Worm (Caenorhabditis elegans) whole organism, young adult: ENCODE data around the gene K08H2.3.
A peak's percentile ranks its signal among the peaks of the same experiment; 100 is the strongest.

Source experiments
- B0261.1 ChIP-seq: sonication (generic microtip); optimal IDR thresholded peaks from 2 replicates; lab custom pipeline; 2016; ENCODE audit warnings: mild to moderate bottlenecking, missing genetic modification characterization, moderate library complexity, missing compliant biosample characterization
- F22D6.2 ChIP-seq: sonication (generic microtip); optimal IDR thresholded peaks from 2 replicates; lab custom pipeline; 2016; ENCODE audit warnings: mild to moderate bottlenecking, missing genetic modification characterization, missing compliant biosample characterization
- F52B5.7 ChIP-seq: sonication (generic microtip); optimal IDR thresholded peaks from 2 replicates; lab custom pipeline; 2016; ENCODE audit warnings: mild to moderate bottlenecking, missing genetic modification characterization, missing compliant biosample characterization
- F57C9.4 ChIP-seq: sonication (generic microtip); optimal IDR thresholded peaks from 2 replicates; lab custom pipeline; 2017; ENCODE audit warnings: mild to moderate bottlenecking, missing genetic modification characterization, missing compliant biosample characterization
- K12H6.12 ChIP-seq: fragments of 200-800 bp; sonication (Bioruptor generic); optimal IDR thresholded peaks from 2 replicates; lab custom pipeline; 2018; ENCODE audit warnings: mild to moderate bottlenecking, missing genetic modification characterization, missing compliant biosample characterization
- Y53F4B.3 ChIP-seq: fragments of 200-800 bp; sonication (Bioruptor generic); IDR thresholded peaks from 2 replicates; pipeline ENCODE4 v1.3.6; 2022; ENCODE audit warnings: missing genetic modification reagents, missing genetic modification characterization, missing compliant biosample characterization
- Y56A3A.18 ChIP-seq: fragments of 200-800 bp; sonication (Bioruptor generic); IDR thresholded peaks from 2 replicates; pipeline ENCODE4 v1.3.6; 2022; ENCODE audit warnings: missing genetic modification reagents, missing genetic modification characterization, missing compliant biosample characterization
- aptf-2 ChIP-seq: fragments of 200-800 bp; sonication (Bioruptor generic); conservative IDR thresholded peaks from 2 replicates; pipeline ENCODE4 v1.3.6; 2022; ENCODE audit warnings: missing genetic modification reagents, missing genetic modification characterization, missing compliant biosample characterization
- atf-7 ChIP-seq: sonication (generic microtip); optimal IDR thresholded peaks from 2 replicates; lab custom pipeline; 2017; ENCODE audit warnings: mild to moderate bottlenecking, missing genetic modification characterization, missing compliant biosample characterization
- attf-3 ChIP-seq: fragments of 200-800 bp; sonication (Bioruptor generic); conservative IDR thresholded peaks from 2 replicates; pipeline ENCODE4 v1.3.6; 2022; ENCODE audit warnings: missing genetic modification reagents, missing genetic modification characterization, missing compliant biosample characterization
- attf-6 ChIP-seq: fragments of 200-800 bp; sonication (Bioruptor generic); IDR thresholded peaks from 2 replicates; pipeline ENCODE4 v1.3.6; 2022; ENCODE audit warnings: missing genetic modification reagents, missing genetic modification characterization, missing compliant biosample characterization
- ceh-100 ChIP-seq: fragments of 200-800 bp; sonication (Bioruptor generic); IDR thresholded peaks from 2 replicates; pipeline ENCODE4 v1.3.6; 2022; ENCODE audit warnings: missing genetic modification reagents, missing genetic modification characterization, missing compliant biosample characterization
- ceh-58 ChIP-seq: fragments of 200-800 bp; sonication (Bioruptor generic); IDR thresholded peaks from 2 replicates; pipeline ENCODE4 v1.3.6; 2022; ENCODE audit warnings: missing genetic modification characterization, missing compliant biosample characterization
- ceh-79 ChIP-seq: sonication (generic microtip); optimal IDR thresholded peaks from 2 replicates; lab custom pipeline; 2017; ENCODE audit warnings: mild to moderate bottlenecking, missing genetic modification characterization, missing compliant biosample characterization
- chd-7 ChIP-seq: sonication (generic microtip); optimal IDR thresholded peaks from 2 replicates; lab custom pipeline; 2016; ENCODE audit warnings: mild to moderate bottlenecking, missing genetic modification characterization, moderate library complexity, missing compliant biosample characterization
- die-1 ChIP-seq: sonication (generic microtip); optimal IDR thresholded peaks from 2 replicates; lab custom pipeline; 2016; ENCODE audit warnings: missing genotype, mild to moderate bottlenecking, missing genetic modification characterization, missing compliant biosample characterization
- dox-1 ChIP-seq: fragments of 200-800 bp; sonication (Bioruptor generic); IDR thresholded peaks from 2 replicates; pipeline ENCODE4 v1.3.6; 2022; ENCODE audit warnings: missing genetic modification reagents, missing genetic modification characterization, missing compliant biosample characterization
- egl-18 ChIP-seq: fragments of 200-800 bp; sonication (Bioruptor generic); IDR thresholded peaks from 2 replicates; pipeline ENCODE4 v1.3.6; 2022; ENCODE audit warnings: missing genetic modification reagents, missing genetic modification characterization, missing compliant biosample characterization
- ekl-4 ChIP-seq: fragments of 200-800 bp; sonication (Bioruptor generic); IDR thresholded peaks from 2 replicates; pipeline ENCODE4 v1.3.6; 2022; ENCODE audit warnings: missing genetic modification reagents, missing genetic modification characterization, missing compliant biosample characterization
- ets-4 ChIP-seq: fragments of 200-800 bp; sonication (Bioruptor generic); optimal IDR thresholded peaks from 2 replicates; lab custom pipeline; 2018; ENCODE audit warnings: mild to moderate bottlenecking, missing genetic modification characterization, missing compliant biosample characterization
- fkh-3 ChIP-seq: sonication (generic microtip); optimal IDR thresholded peaks from 2 replicates; lab custom pipeline; 2016; ENCODE audit warnings: mild to moderate bottlenecking, missing genetic modification characterization, missing compliant biosample characterization
- him-1 ChIP-seq: sonication (generic microtip); optimal IDR thresholded peaks from 2 replicates; lab custom pipeline; 2016; ENCODE audit warnings: missing genotype, missing genetic modification reagents, missing genetic modification characterization, missing compliant biosample characterization
- hlh-12 ChIP-seq: sonication (generic microtip); optimal IDR thresholded peaks from 2 replicates; lab custom pipeline; 2016; ENCODE audit warnings: missing genetic modification characterization, missing compliant biosample characterization
- hmg-1.2 ChIP-seq: fragments of 200-800 bp; sonication (Bioruptor generic); IDR thresholded peaks from 2 replicates; pipeline ENCODE4 v1.3.6; 2022; ENCODE audit warnings: missing genetic modification reagents, missing genetic modification characterization, missing compliant biosample characterization
- hrde-1 ChIP-seq: sonication (generic microtip); optimal IDR thresholded peaks from 2 replicates; lab custom pipeline; 2016; ENCODE audit warnings: missing genetic modification characterization, mild to moderate bottlenecking, missing compliant biosample characterization, moderate library complexity, missing genotype, missing genetic modification reagents, borderline replicate concordance
- lin-26 ChIP-seq: fragments of 200-800 bp; sonication (Bioruptor generic); IDR thresholded peaks from 2 replicates; pipeline ENCODE4 v1.3.6; 2022; ENCODE audit warnings: missing genetic modification reagents, missing genetic modification characterization, missing compliant biosample characterization
- lin-35 ChIP-seq, 3 experiments: fragments of 150-350 bp in 2 of 3; sonication (generic microtip) in 1 of 3; optimal IDR thresholded peaks; 2 replicates each; lab custom pipeline; 2014 to 2018; ENCODE audit warnings: missing biosample characterization in 3 of 3, missing genetic modification characterization in 3 of 3, missing genetic modification reagents in 3 of 3
- lin-40 ChIP-seq: sonication (generic microtip); optimal IDR thresholded peaks from 2 replicates; lab custom pipeline; 2016; ENCODE audit warnings: missing genetic modification characterization, mild to moderate bottlenecking, missing compliant biosample characterization, missing genotype, missing genetic modification reagents
- madf-3 ChIP-seq: fragments of 200-800 bp; sonication (Bioruptor generic); IDR thresholded peaks from 2 replicates; pipeline ENCODE4 v1.3.6; 2022; ENCODE audit warnings: missing genetic modification reagents, missing genetic modification characterization, missing compliant biosample characterization
- nhr-27 ChIP-seq: fragments of 200-800 bp; sonication (Bioruptor generic); optimal IDR thresholded peaks from 2 replicates; lab custom pipeline; 2018; ENCODE audit warnings: mild to moderate bottlenecking, missing genetic modification characterization, moderate library complexity, missing compliant biosample characterization
- nhr-90 ChIP-seq: sonication (generic microtip); optimal IDR thresholded peaks from 2 replicates; lab custom pipeline; 2016; ENCODE audit warnings: missing genotype, mild to moderate bottlenecking, missing genetic modification characterization, missing compliant biosample characterization
- rcor-1 ChIP-seq: fragments of 200-800 bp; sonication (Bioruptor generic); IDR thresholded peaks from 2 replicates; pipeline ENCODE4 v1.3.6; 2022; ENCODE audit warnings: missing genetic modification reagents, missing genetic modification characterization, missing compliant biosample characterization
- sea-2 ChIP-seq: fragments of 200-800 bp; sonication (Bioruptor generic); IDR thresholded peaks from 2 replicates; pipeline ENCODE4 v1.3.6; 2022; ENCODE audit warnings: missing genetic modification characterization, missing compliant biosample characterization
- snpc-1.1 ChIP-seq: sonication (generic microtip); optimal IDR thresholded peaks from 2 replicates; lab custom pipeline; 2017; ENCODE audit warnings: missing genetic modification characterization, mild to moderate bottlenecking, missing compliant biosample characterization, antibody characterized with exemption, moderate library complexity, missing genotype, missing genetic modification reagents; ENCODE audit not compliant: insufficient read depth
- snpc-3.4 ChIP-seq: sonication (generic microtip); optimal IDR thresholded peaks from 2 replicates; lab custom pipeline; 2017; ENCODE audit warnings: missing genetic modification characterization, mild to moderate bottlenecking, missing compliant biosample characterization, antibody characterized with exemption, moderate library complexity, missing genotype, missing genetic modification reagents
- unc-130 ChIP-seq: sonication (generic microtip); optimal IDR thresholded peaks from 2 replicates; lab custom pipeline; 2016; ENCODE audit warnings: missing genetic modification reagents, missing genetic modification characterization, missing compliant biosample characterization
- zfh-2 ChIP-seq: fragments of 200-800 bp; sonication (Bioruptor generic); conservative IDR thresholded peaks from 2 replicates; pipeline ENCODE4 v1.3.6; 2022; ENCODE audit warnings: missing genetic modification reagents, missing genetic modification characterization, missing compliant biosample characterization
- zim-3 ChIP-seq: sonication (generic microtip); optimal IDR thresholded peaks from 2 replicates; lab custom pipeline; 2017; ENCODE audit warnings: mild to moderate bottlenecking, missing genetic modification characterization, moderate library complexity, missing compliant biosample characterization
- ztf-18 ChIP-seq: sonication (generic microtip); optimal IDR thresholded peaks from 2 replicates; lab custom pipeline; 2016; ENCODE audit warnings: missing genotype, mild to moderate bottlenecking, missing genetic modification characterization, missing compliant biosample characterization
- ztf-22 ChIP-seq: fragments of 200-800 bp; sonication (Bioruptor generic); optimal IDR thresholded peaks from 2 replicates; lab custom pipeline; 2018; ENCODE audit warnings: mild to moderate bottlenecking, missing genetic modification characterization, moderate library complexity, missing compliant biosample characterization
- ztf-25 ChIP-seq: fragments of 200-800 bp; sonication (Bioruptor generic); IDR thresholded peaks from 2 replicates; pipeline ENCODE4 v1.3.6; 2022; ENCODE audit warnings: missing genetic modification reagents, missing genetic modification characterization, missing compliant biosample characterization

Gene K08H2.3

DNA sequence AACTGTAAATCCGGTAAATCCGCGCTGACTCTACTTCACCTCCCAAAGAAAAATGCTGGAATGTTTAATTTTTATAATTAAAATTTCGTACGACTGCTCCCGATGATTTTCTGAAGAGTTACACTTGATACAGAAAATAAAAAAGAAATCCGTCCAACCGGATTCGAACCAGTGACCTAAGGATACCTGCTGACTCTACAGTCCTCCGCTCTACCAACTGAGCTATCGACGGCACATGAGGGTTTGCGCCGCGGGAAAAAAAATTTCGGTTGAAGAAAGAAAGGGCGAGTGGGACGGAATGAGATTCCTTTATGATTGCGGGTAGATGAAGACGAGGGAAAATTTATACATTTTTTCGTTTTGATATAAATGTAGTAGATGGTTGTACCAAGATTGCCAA is 47.4 kb downstream of the K08H2.3 start (continued):
- TF ChIP-seq B0261.1, result peak; percentile 80
- TF ChIP-seq die-1, result peak; percentile 76
- no peak for TF ChIP-seq fkh-3 (tag; lab: Kevin White, UChicago)
- TF ChIP-seq ceh-79 (tag; lab: Kevin White, UChicago), result no peak
- no peak for TF ChIP-seq F22D6.2 (tag; lab: Kevin White, UChicago)
- no peak for TF ChIP-seq F52B5.7 (tag; lab: Kevin White, UChicago)
- no peak for TF ChIP-seq ztf-22
- no peak for TF ChIP-seq ekl-4
- TF ChIP-seq ceh-58 (GFP tag; lab: Robert Waterston, UW), result no peak
- TF ChIP-seq zim-3, result no peak
- TF ChIP-seq Y53F4B.3 (GFP tag; lab: Robert Waterston, UW), result no peak
- TF ChIP-seq ceh-100, result no peak
- no peak for TF ChIP-seq chd-7
- TF ChIP-seq nhr-90 (tag; lab: Kevin White, UChicago), result peak; percentile 65
- no peak for TF ChIP-seq hlh-12 (tag; lab: Kevin White, UChicago)
- TF ChIP-seq hmg-1.2 (GFP tag; lab: Robert Waterston, UW), result peak; percentile 44; the same call in 1 of the 2 replicates
- no peak for TF ChIP-seq atf-7 (tag; lab: Kevin White, UChicago)
- TF ChIP-seq K12H6.12 (tag; lab: Kevin White, UChicago), result no peak
- peak; percentile 65 for TF ChIP-seq him-1 (tag; lab: Kevin White, UChicago)
- TF ChIP-seq ztf-18, result peak; percentile 40
- TF ChIP-seq sea-2 (GFP tag; lab: Robert Waterston, UW), result no peak
- no peak for TF ChIP-seq madf-3 (GFP tag; lab: Robert Waterston, UW)
- TF ChIP-seq snpc-3.4 (tag; lab: Kevin White, UChicago), result peak; percentile 50
- no peak for TF ChIP-seq F57C9.4 (tag; lab: Kevin White, UChicago)
- peak; percentile 3 for TF ChIP-seq hrde-1 (tag; lab: Kevin White, UChicago)
- no peak for TF ChIP-seq attf-3 (GFP tag; lab: Robert Waterston, UW)
- no peak for TF ChIP-seq nhr-27 (tag; lab: Kevin White, UChicago)
- no peak for TF ChIP-seq zfh-2 (GFP tag; lab: Robert Waterston, UW)

DNA sequence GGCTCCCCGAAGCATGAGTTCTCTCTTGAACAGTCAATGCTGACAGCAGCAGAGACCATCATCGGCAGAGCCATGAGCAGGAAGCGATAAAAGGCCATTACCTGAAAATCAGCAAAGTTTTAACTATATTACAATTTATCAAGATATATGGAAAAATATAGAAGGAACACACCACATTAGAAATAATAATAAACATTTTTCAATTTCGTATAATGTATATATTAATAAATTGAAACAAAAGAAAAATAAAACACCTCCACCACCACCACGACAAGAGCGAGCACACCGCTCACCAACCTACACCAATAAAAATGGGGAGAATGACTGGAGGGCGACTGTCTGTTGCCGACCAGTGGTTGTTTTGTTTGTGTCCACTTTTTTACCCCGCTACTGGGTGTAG is 49.3 kb downstream of the K08H2.3 start, which contains the start of gene R04D3.2:
Gene R04D3.2, minus strand, starts transcription at position 101 of the 400 bp plus-strand sequence.
- no peak for TF ChIP-seq lin-26 (GFP tag; lab: Robert Waterston, UW)
- no peak for TF ChIP-seq snpc-1.1 (tag; lab: Kevin White, UChicago)
- TF ChIP-seq unc-130 (GFP tag; lab: Kevin White, UChicago), result no peak
- TF ChIP-seq ets-4 (GFP tag; lab: Kevin White, UChicago), result no peak
- no peak for TF ChIP-seq hrde-1 (tag; lab: Kevin White, UChicago)
- no peak for TF ChIP-seq ztf-22
- no peak for TF ChIP-seq ekl-4
- TF ChIP-seq dox-1 (GFP tag; lab: Robert Waterston, UW), result no peak
- no peak for TF ChIP-seq F57C9.4 (tag; lab: Kevin White, UChicago)
- TF ChIP-seq ceh-100, result no peak
- TF ChIP-seq lin-35 (GFP tag; optimal IDR thresholded peaks at IDR 0.05; lab: Kevin White, UChicago), result no peak
- TF ChIP-seq Y56A3A.18 (GFP tag; lab: Robert Waterston, UW), result no peak
- TF ChIP-seq ztf-25 (GFP tag; lab: Robert Waterston, UW), result no peak
- no peak for TF ChIP-seq aptf-2
- TF ChIP-seq lin-40, result no peak
- no peak for TF ChIP-seq attf-6 (GFP tag; lab: Robert Waterston, UW)
- TF ChIP-seq rcor-1 (GFP tag; lab: Robert Waterston, UW), result no peak
- TF ChIP-seq egl-18 (GFP tag; lab: Robert Waterston, UW), result no peak
